Fruit fly (Drosophila melanogaster) whole organism, wandering third instar larva: ENCODE results near the gene Cpr65Av.

Source experiments
- Abd-B ChIP-seq: fragments of >200 bp; optimal IDR thresholded peaks from 2 replicates; lab custom pipeline; 2017; ENCODE audit warnings: missing biosample characterization, missing genetic modification characterization
- CG9705 ChIP-seq: fragments of 200-800 bp; sonication (Bioruptor generic); optimal IDR thresholded peaks from 2 replicates; lab custom pipeline; 2018; ENCODE audit warnings: missing biosample characterization, mild to moderate bottlenecking, missing genetic modification characterization
- Dif ChIP-seq: fragments of 200-275, 200-300 bp; sonication (Bioruptor generic); optimal IDR thresholded peaks from 2 replicates; lab custom pipeline; 2018; ENCODE audit warnings: missing biosample characterization, missing genetic modification characterization; ENCODE audit not compliant: partially characterized antibody
- GATAd ChIP-seq: sonication (Bioruptor generic); optimal IDR thresholded peaks from 2 replicates; lab custom pipeline; 2016; ENCODE audit warnings: missing biosample characterization, missing genetic modification characterization
- HLH106 ChIP-seq: fragments of 200-800 bp; optimal IDR thresholded peaks from 3 replicates; lab custom pipeline; 2019; ENCODE audit warnings: missing biosample characterization, mild to moderate bottlenecking, missing genetic modification characterization, moderate library complexity
- Hnf4 ChIP-seq: fragments of 200-800 bp; sonication (Bioruptor generic); optimal IDR thresholded peaks from 2 replicates; lab custom pipeline; 2016; ENCODE audit warnings: missing biosample characterization, mild to moderate bottlenecking, missing genetic modification characterization
- Hr78 ChIP-seq: fragments of >200 bp; optimal IDR thresholded peaks from 2 replicates; lab custom pipeline; 2017; ENCODE audit warnings: missing biosample characterization, missing genetic modification characterization
- Hr83 ChIP-seq: fragments of 200-300 bp; sonication (Bioruptor generic); optimal IDR thresholded peaks from 2 replicates; lab custom pipeline; 2016; ENCODE audit warnings: missing biosample characterization, mild to moderate bottlenecking, missing genetic modification characterization, moderate library complexity; ENCODE audit not compliant: poor library complexity, severe bottlenecking
- Jra ChIP-seq: sonication (Bioruptor generic); optimal IDR thresholded peaks from 2 replicates; lab custom pipeline; 2016; ENCODE audit warnings: missing biosample characterization, missing genetic modification characterization
- Myc ChIP-seq: fragments of >200 bp; optimal IDR thresholded peaks from 2 replicates; lab custom pipeline; 2017
- N ChIP-seq: fragments of >200 bp; optimal IDR thresholded peaks from 2 replicates; lab custom pipeline; 2018; ENCODE audit warnings: missing biosample characterization, missing external identifiers, missing genetic modification characterization
- OdsH ChIP-seq: fragments of 200-800 bp; sonication (Bioruptor generic); optimal IDR thresholded peaks from 2 replicates; lab custom pipeline; 2016; ENCODE audit warnings: missing biosample characterization, mild to moderate bottlenecking, missing genetic modification characterization
- Rel ChIP-seq, 2 experiments: fragments of 200-800 bp; sonication (Bioruptor generic) in 1 of 2; optimal IDR thresholded peaks; 2 replicates in 1 of 2; 3 replicates in 1 of 2; lab custom pipeline; 2016 to 2019; ENCODE audit warnings: mild to moderate bottlenecking in 2 of 2, missing biosample characterization in 2 of 2, missing genetic modification characterization in 2 of 2, moderate library complexity in 1 of 2
- Sp1 ChIP-seq: fragments of 200-800 bp; sonication (Bioruptor generic); optimal IDR thresholded peaks from 3 replicates; lab custom pipeline; 2019; ENCODE audit warnings: missing biosample characterization, mild to moderate bottlenecking, missing genetic modification characterization, moderate library complexity
- Vsx2 ChIP-seq: fragments of 200-300, 225-300 bp; sonication (Bioruptor generic); optimal IDR thresholded peaks from 2 replicates; lab custom pipeline; 2018; ENCODE audit warnings: missing biosample characterization, missing genetic modification characterization; ENCODE audit not compliant: partially characterized antibody
- dl ChIP-seq, 2 experiments: fragments of 175-275, 200-275 bp in 1 of 2; fragments of 200-275 bp in 1 of 2; sonication (Bioruptor generic); optimal IDR thresholded peaks; lab custom pipeline; 2018; ENCODE audit warnings: mild to moderate bottlenecking in 2 of 2, missing biosample characterization in 2 of 2, missing genetic modification characterization in 2 of 2, moderate library complexity in 2 of 2; ENCODE audit not compliant: partially characterized antibody in 2 of 2, insufficient read depth in 1 of 2
- dmrt93B ChIP-seq: fragments of 200-800 bp; sonication (Bioruptor generic); optimal IDR thresholded peaks from 2 replicates; lab custom pipeline; 2018; ENCODE audit warnings: missing biosample characterization, mild to moderate bottlenecking, missing genetic modification characterization
- dsf ChIP-seq: sonication (Bioruptor generic); optimal IDR thresholded peaks from 2 replicates; lab custom pipeline; 2016; ENCODE audit warnings: missing biosample characterization, missing genetic modification characterization, borderline replicate concordance
- ey ChIP-seq: fragments of 200-800 bp; sonication (Bioruptor generic); optimal IDR thresholded peaks from 2 replicates; lab custom pipeline; 2016; ENCODE audit warnings: missing biosample characterization, missing genetic modification characterization
- foxo ChIP-seq, 2 experiments: fragments of 200-800 bp; sonication (Bioruptor generic); optimal IDR thresholded peaks; 2 replicates in 1 of 2; 3 replicates in 1 of 2; lab custom pipeline; 2016 to 2017; ENCODE audit warnings: missing biosample characterization in 2 of 2, missing genetic modification characterization in 2 of 2
- fru ChIP-seq: fragments of 200-800 bp; sonication (Bioruptor generic); optimal IDR thresholded peaks from 3 replicates; lab custom pipeline; 2016; ENCODE audit warnings: missing biosample characterization, mild to moderate bottlenecking, missing genetic modification characterization
- pan ChIP-seq: fragments of >200 bp; optimal IDR thresholded peaks from 2 replicates; lab custom pipeline; 2017
- psq ChIP-seq: fragments of 200-800 bp; sonication (Bioruptor generic); optimal IDR thresholded peaks from 3 replicates; lab custom pipeline; 2017; ENCODE audit warnings: missing biosample characterization, mild to moderate bottlenecking, missing genetic modification characterization, moderate library complexity
- rgr ChIP-seq: fragments of 200-800 bp; sonication (Bioruptor generic); optimal IDR thresholded peaks from 3 replicates; lab custom pipeline; 2016; ENCODE audit warnings: missing biosample characterization, mild to moderate bottlenecking, missing genetic modification characterization
- sage ChIP-seq: fragments of 200-800 bp; sonication (Bioruptor generic); optimal IDR thresholded peaks from 2 replicates; lab custom pipeline; 2016; ENCODE audit warnings: missing biosample characterization, mild to moderate bottlenecking, missing genetic modification characterization
- sv ChIP-seq: fragments of 200-800 bp; sonication (Bioruptor generic); optimal IDR thresholded peaks from 3 replicates; lab custom pipeline; 2016; ENCODE audit warnings: missing biosample characterization, missing genetic modification characterization
- tai ChIP-seq: sonication (Bioruptor generic); optimal IDR thresholded peaks from 2 replicates; lab custom pipeline; 2016; ENCODE audit warnings: missing biosample characterization, missing genetic modification characterization
- usp ChIP-seq: fragments of >200 bp; optimal IDR thresholded peaks from 2 replicates; lab custom pipeline; 2017; ENCODE audit warnings: missing biosample characterization, missing genetic modification characterization
- woc ChIP-seq: sonication (Bioruptor generic); optimal IDR thresholded peaks from 2 replicates; lab custom pipeline; 2016; ENCODE audit warnings: missing biosample characterization, mild to moderate bottlenecking, missing genetic modification characterization

Gene Cpr65Av

dm6 chr3L:6173826-6174255 lies 34.1 kb upstream of the Cpr65Av start, which contains the start of the genes fmt and CG7376:
Gene fmt (minus strand): TSS chr3L:6173880.
Gene CG7376 (plus strand): TSS chr3L:6174248.
- TF ChIP-seq fru (GFP tag; lab: Kevin White, UChicago) (no peak), sv (peak; percentile 6), HLH106 (no peak), Hnf4 (GFP tag; lab: Kevin White, UChicago) (no peak), OdsH (GFP tag; lab: Kevin White, UChicago) (peak; percentile 37)

dm6 chr3L:6162483-6163128 lies 22.8 kb upstream of the Cpr65Av start, which contains the start of gene Prdm13:
Gene Prdm13 (plus strand): TSS chr3L:6163127.
- TF ChIP-seq Hr78 (GFP tag; lab: Kevin White, UChicago) = no peak

dm6 chr3L:6161997-6162396 lies 22.2 kb upstream of the Cpr65Av start:
- TF ChIP-seq dmrt93B (GFP tag; lab: Kevin White, UChicago) = no peak
- no peak for TF ChIP-seq GATAd (GFP tag; lab: Kevin White, UChicago)
- TF ChIP-seq dsf (GFP tag; lab: Kevin White, UChicago) = no peak
- TF ChIP-seq HLH106 = no peak
- no peak for TF ChIP-seq tai (GFP tag; lab: Kevin White, UChicago)
- no peak for TF ChIP-seq fru (GFP tag; lab: Kevin White, UChicago)
- no peak for TF ChIP-seq dl (GFP tag; optimal IDR thresholded peaks at IDR 0.05; lab: Kevin White, UChicago; ENCODE audit: insufficient read depth in 1 of 2, partially characterized antibody in 2 of 2)
- TF ChIP-seq psq = no peak
- no peak for TF ChIP-seq pan (lab: Kevin White, UChicago)
- TF ChIP-seq Vsx2 (GFP tag; lab: Kevin White, UChicago) = no peak
- no peak for TF ChIP-seq Hr83
- no peak for TF ChIP-seq Hr78 (GFP tag; lab: Kevin White, UChicago)

- TF ChIP-seq Sp1 (GFP tag; lab: Kevin White, UChicago) (no peak), sage (GFP tag; lab: Kevin White, UChicago) (no peak), usp (GFP tag; lab: Kevin White, UChicago) (no peak), Rel (GFP tag; optimal IDR thresholded peaks at IDR 0.05; lab: Kevin White, UChicago) (no peak), Rel (tag; optimal IDR thresholded peaks at IDR 0.05; lab: Kevin White, UChicago) (no peak), N (GFP tag; lab: Kevin White, UChicago) (no peak), ey (GFP tag; lab: Kevin White, UChicago) (no peak), Myc (lab: Kevin White, UChicago) (no peak), tai (GFP tag; lab: Kevin White, UChicago) (no peak), sv (no peak), rgr (GFP tag; lab: Kevin White, UChicago) (no peak)
Measured at dm6 chr3L:6160514-6160913, 20.7 kb upstream of the Cpr65Av start, which contains the start of gene Cpr65Az. Gene Cpr65Az (plus strand): TSS chr3L:6160814.

- TF ChIP-seq CG9705 (no peak), GATAd (GFP tag; lab: Kevin White, UChicago) (no peak)
Measured at dm6 chr3L:6159863-6160262, 20.1 kb upstream of the Cpr65Av start.

dm6 chr3L:6158530-6158929 lies 18.8 kb upstream of the Cpr65Av start, which contains the start of gene Cpr65Ay:
Gene Cpr65Ay (minus strand): TSS chr3L:6158630.
- no peak for TF ChIP-seq Dif
- no peak for TF ChIP-seq foxo (GFP tag; optimal IDR thresholded peaks at IDR 0.05; lab: Kevin White, UChicago)
- TF ChIP-seq Abd-B (GFP tag; lab: Kevin White, UChicago) = no peak
- no peak for TF ChIP-seq OdsH (GFP tag; lab: Kevin White, UChicago)
- TF ChIP-seq woc = no peak
- TF ChIP-seq rgr (GFP tag; lab: Kevin White, UChicago) = no peak
- no peak for TF ChIP-seq ey (GFP tag; lab: Kevin White, UChicago)
- TF ChIP-seq HLH106 = no peak
- TF ChIP-seq tai (GFP tag; lab: Kevin White, UChicago) = no peak
- no peak for TF ChIP-seq Jra (GFP tag; lab: Kevin White, UChicago)
- no peak for TF ChIP-seq Myc (lab: Kevin White, UChicago)
